Worm (Caenorhabditis elegans): ENCODE measurements around the gene R02D5.4.

Gene R02D5.4

DNA sequence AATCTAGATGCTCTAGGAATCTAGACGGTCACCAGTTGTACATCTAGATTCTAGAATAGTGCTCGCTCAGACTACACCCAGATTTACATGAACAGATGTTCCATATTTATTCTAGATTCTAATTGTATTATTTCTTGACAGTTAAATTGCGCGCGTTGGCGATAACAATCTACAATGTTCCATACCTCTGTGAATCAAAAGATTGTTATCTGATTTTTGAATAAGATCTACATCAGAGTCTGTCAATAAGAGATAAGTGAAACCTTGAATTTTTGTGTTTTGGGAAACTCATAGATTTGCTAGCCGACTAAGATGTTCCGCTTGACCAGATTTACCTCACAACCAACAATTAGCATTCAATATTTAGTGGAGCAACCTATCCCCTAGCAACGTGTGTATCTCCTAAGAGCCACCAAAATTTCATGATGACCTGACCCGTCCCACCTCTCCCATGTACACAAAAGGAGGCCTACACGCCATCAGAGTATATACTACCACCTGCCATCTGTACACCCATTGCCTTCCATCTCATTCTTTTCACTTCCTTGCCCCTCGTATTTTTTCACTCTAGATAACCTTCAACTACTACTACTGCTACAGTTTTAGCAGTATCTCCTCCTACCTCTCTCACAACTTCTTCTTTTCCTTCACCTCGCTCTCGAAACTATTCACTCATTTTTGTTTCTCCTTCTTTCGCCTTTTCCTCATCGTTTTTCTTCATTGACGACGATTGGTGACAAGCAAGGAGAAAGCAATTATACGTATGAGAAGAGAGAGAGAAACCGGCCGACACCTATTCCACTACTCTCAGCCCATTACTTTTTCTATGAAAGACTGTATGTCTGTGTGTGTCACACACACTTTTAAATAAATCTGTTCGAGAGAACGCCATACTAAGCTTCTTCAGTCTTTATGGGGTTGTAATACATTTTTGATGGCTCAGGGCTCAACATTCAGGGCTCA is 22.5 kb upstream of the R02D5.4 start:
- no peak for TF ChIP-seq nhr-28 (tag; optimal IDR thresholded peaks at IDR 0.05)
- peak; percentile 46 for TF ChIP-seq ztf-11 (tag; optimal IDR thresholded peaks at IDR 0.05)
- TF ChIP-seq nhr-12 (tag; optimal IDR thresholded peaks at IDR 0.05) = no peak
- no peak for TF ChIP-seq ceh-43 (GFP tag; optimal IDR thresholded peaks at IDR 0.05)
- no peak for TF ChIP-seq pha-4 (tag; optimal IDR thresholded peaks at IDR 0.05)
- TF ChIP-seq unc-62 (GFP tag; optimal IDR thresholded peaks at IDR 0.05) = peak; percentile 68
- no peak for TF ChIP-seq ceh-39 (tag; optimal IDR thresholded peaks at IDR 0.05)
- TF ChIP-seq ham-2 (GFP tag; optimal IDR thresholded peaks at IDR 0.05) = peak; percentile 57
- no peak for TF ChIP-seq nhr-76 (tag; optimal IDR thresholded peaks at IDR 0.05)
- no peak for TF ChIP-seq mls-2 (tag; optimal IDR thresholded peaks at IDR 0.05)
- TF ChIP-seq elt-1 (tag; optimal IDR thresholded peaks at IDR 0.05; ENCODE audit: borderline replicate concordance, insufficient read depth) = peak; percentile 99
- no peak for TF ChIP-seq unc-120 (tag; optimal IDR thresholded peaks at IDR 0.05; ENCODE audit: poor library complexity, severe bottlenecking)
- no peak for TF ChIP-seq mab-5 (tag; optimal IDR thresholded peaks at IDR 0.05)
- TF ChIP-seq sem-2 (GFP tag; optimal IDR thresholded peaks at IDR 0.05) = no peak
- TF ChIP-seq lsy-2 (tag; optimal IDR thresholded peaks at IDR 0.05) = no peak
- TF ChIP-seq zip-8 (tag; optimal IDR thresholded peaks at IDR 0.05) = no peak
- no peak for TF ChIP-seq bed-3 (GFP tag; optimal IDR thresholded peaks at IDR 0.05)
- TF ChIP-seq cnd-1 (tag; optimal IDR thresholded peaks at IDR 0.05) = no peak
- TF ChIP-seq elt-3 (tag; optimal IDR thresholded peaks at IDR 0.05) = no peak
- TF ChIP-seq nhr-237 (tag; optimal IDR thresholded peaks at IDR 0.05) = no peak
- no peak for TF ChIP-seq snpc-4 (tag; optimal IDR thresholded peaks at IDR 0.05)
- peak; percentile 53 for TF ChIP-seq nhr-2 (tag; optimal IDR thresholded peaks at IDR 0.05)
- TF ChIP-seq ces-1 (GFP tag; optimal IDR thresholded peaks at IDR 0.05) = peak; percentile 58
- TF ChIP-seq sptf-1 (tag; optimal IDR thresholded peaks at IDR 0.05) = no peak
- no peak for TF ChIP-seq tbx-8 (GFP tag; optimal IDR thresholded peaks at IDR 0.05)
- TF ChIP-seq flh-1 (GFP tag; optimal IDR thresholded peaks at IDR 0.05) = no peak
- no peak for TF ChIP-seq unc-39 (tag; optimal IDR thresholded peaks at IDR 0.05)
- TF ChIP-seq blmp-1 (tag; optimal IDR thresholded peaks at IDR 0.05) = no peak
- peak; percentile 66 for TF ChIP-seq drap-1 (GFP tag; optimal IDR thresholded peaks at IDR 0.05)
- no peak for TF ChIP-seq lin-13 (tag; optimal IDR thresholded peaks at IDR 0.05)
- no peak for TF ChIP-seq M03D4.4 (tag; optimal IDR thresholded peaks at IDR 0.05)
- TF ChIP-seq mep-1 (tag; optimal IDR thresholded peaks at IDR 0.05) = no peak
- no peak for TF ChIP-seq ceh-83 (GFP tag; optimal IDR thresholded peaks at IDR 0.05)
- no peak for TF ChIP-seq hlh-1 (tag; optimal IDR thresholded peaks at IDR 0.05)
- no peak for TF ChIP-seq lin-32 (GFP tag; optimal IDR thresholded peaks at IDR 0.05)

DNA sequence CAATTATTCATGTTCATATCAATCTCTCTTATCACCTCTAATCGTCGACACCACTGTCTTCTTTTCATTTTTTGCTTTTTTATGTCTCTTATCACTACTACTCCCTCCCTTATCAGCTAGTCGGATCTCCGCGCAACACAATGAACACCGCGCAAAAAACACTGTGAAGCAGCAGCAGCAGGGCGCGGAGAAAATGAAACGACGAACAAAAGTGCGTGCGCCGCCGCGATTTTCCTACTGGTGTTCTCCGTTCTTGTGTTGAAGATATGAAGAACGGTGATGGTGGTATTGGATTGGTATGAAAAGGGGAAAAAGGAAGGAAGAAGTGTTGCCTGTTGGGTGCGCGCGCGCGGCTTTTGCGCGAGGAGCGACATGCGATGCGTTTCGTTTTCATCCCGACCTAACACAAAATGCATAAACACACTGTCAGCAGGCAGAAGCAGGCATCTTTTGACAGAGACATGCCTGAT is 21.3 kb upstream of the R02D5.4 start:
- TF ChIP-seq ceh-83 (GFP tag; optimal IDR thresholded peaks at IDR 0.05) (no peak), elt-1 (tag; optimal IDR thresholded peaks at IDR 0.05; ENCODE audit: borderline replicate concordance, insufficient read depth) (peak; percentile 92), sem-2 (GFP tag; optimal IDR thresholded peaks at IDR 0.05) (peak; percentile 7), elt-3 (tag; optimal IDR thresholded peaks at IDR 0.05) (peak; percentile 14), ham-2 (GFP tag; optimal IDR thresholded peaks at IDR 0.05) (peak; percentile 95), sptf-1 (tag; optimal IDR thresholded peaks at IDR 0.05) (peak; percentile 30), flh-1 (GFP tag; optimal IDR thresholded peaks at IDR 0.05) (no peak), cnd-1 (tag; optimal IDR thresholded peaks at IDR 0.05) (peak; percentile 15), drap-1 (GFP tag; optimal IDR thresholded peaks at IDR 0.05) (peak; percentile 62)

DNA sequence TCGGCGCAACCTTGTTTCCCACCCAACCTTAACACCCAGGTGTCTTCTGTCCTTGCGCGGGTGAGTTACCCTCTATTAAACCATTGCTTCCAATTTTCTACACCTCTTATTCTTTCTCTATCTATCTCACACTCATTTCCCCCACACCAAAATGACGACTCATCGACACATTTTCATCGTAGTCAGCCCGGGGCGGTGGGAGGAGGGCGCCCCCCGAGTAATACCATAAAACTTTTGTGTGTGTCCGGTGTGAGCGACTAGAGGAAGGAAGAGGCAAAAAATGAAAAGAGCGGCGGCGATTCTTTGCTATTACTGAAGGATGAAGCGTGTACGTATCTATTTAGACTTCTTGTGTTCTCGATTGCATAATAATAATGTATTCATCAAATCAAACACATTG is 20.3 kb upstream of the R02D5.4 start:
- peak; percentile 29 for TF ChIP-seq M03D4.4 (tag; optimal IDR thresholded peaks at IDR 0.05)
- no peak for TF ChIP-seq lin-32 (GFP tag; optimal IDR thresholded peaks at IDR 0.05)
- TF ChIP-seq drap-1 (GFP tag; optimal IDR thresholded peaks at IDR 0.05) = peak; percentile 66
